Worm (Caenorhabditis elegans) whole organism, early embryonic: Measurements from ENCODE around the gene Y42G9A.2.

Source experiments
- F13C5.2 ChIP-seq: sonication (generic microtip); optimal IDR thresholded peaks from 2 replicates; lab custom pipeline; 2017; ENCODE audit warnings: mild to moderate bottlenecking, missing genetic modification characterization, inconsistent platforms, missing compliant biosample characterization
- aly-1 ChIP-seq: sonication (generic microtip); optimal IDR thresholded peaks from 2 replicates; lab custom pipeline; 2016; ENCODE audit warnings: missing genetic modification characterization, missing compliant biosample characterization
- ama-1 ChIP-seq: fragments of 150-350 bp; optimal IDR thresholded peaks from 2 replicates; lab custom pipeline; 2014
- ceh-13 ChIP-seq: fragments of 200-800 bp; sonication (Bioruptor generic); optimal IDR thresholded peaks from 2 replicates; lab custom pipeline; 2018; ENCODE audit warnings: mild to moderate bottlenecking, missing genetic modification characterization, missing compliant biosample characterization
- ceh-36 ChIP-seq: sonication (generic microtip); optimal IDR thresholded peaks from 2 replicates; lab custom pipeline; 2016; ENCODE audit warnings: missing genetic modification characterization, inconsistent platforms, missing compliant biosample characterization
- ets-7 ChIP-seq: sonication (generic microtip); optimal IDR thresholded peaks from 2 replicates; lab custom pipeline; 2016; ENCODE audit warnings: missing genotype, missing genetic modification characterization, missing compliant biosample characterization
- flt-1 ChIP-seq: fragments of 200-800 bp; sonication (Bioruptor generic); IDR thresholded peaks from 2 replicates; pipeline ENCODE4 v1.3.6; 2022; ENCODE audit warnings: missing genetic modification characterization, missing compliant biosample characterization
- hnd-1 ChIP-seq: sonication (generic microtip); optimal IDR thresholded peaks from 2 replicates; lab custom pipeline; 2016; ENCODE audit warnings: missing genetic modification characterization, missing compliant biosample characterization
- pes-1 ChIP-seq: fragments of 200-800 bp; sonication (Bioruptor generic); IDR thresholded peaks from 2 replicates; pipeline ENCODE4 v1.3.6; 2022; ENCODE audit warnings: missing genetic modification reagents, missing genetic modification characterization, missing compliant biosample characterization
- scrt-1 ChIP-seq: fragments of 200-800 bp; sonication (Bioruptor generic); IDR thresholded peaks from 2 replicates; pipeline ENCODE4 v1.3.6; 2022; ENCODE audit warnings: missing genetic modification characterization, missing compliant biosample characterization
- sea-1 ChIP-seq: fragments of 200-800 bp; sonication (Bioruptor generic); conservative IDR thresholded peaks from 2 replicates; pipeline ENCODE4 v1.3.6; 2022; ENCODE audit warnings: missing genetic modification characterization, missing compliant biosample characterization
- tbx-11 ChIP-seq: fragments of 200-800 bp; sonication (Bioruptor generic); IDR thresholded peaks from 2 replicates; pipeline ENCODE4 v1.3.6; 2022; ENCODE audit warnings: missing genetic modification characterization, missing compliant biosample characterization
- tbx-37 ChIP-seq: fragments of 200-800 bp; sonication (Bioruptor generic); conservative IDR thresholded peaks from 2 replicates; pipeline ENCODE4 v1.3.6; 2022; ENCODE audit warnings: missing genetic modification reagents, missing genetic modification characterization, missing compliant biosample characterization
- tra-4 ChIP-seq: sonication (generic microtip); optimal IDR thresholded peaks from 2 replicates; lab custom pipeline; 2017; ENCODE audit warnings: missing genetic modification characterization, missing compliant biosample characterization

DNA sequence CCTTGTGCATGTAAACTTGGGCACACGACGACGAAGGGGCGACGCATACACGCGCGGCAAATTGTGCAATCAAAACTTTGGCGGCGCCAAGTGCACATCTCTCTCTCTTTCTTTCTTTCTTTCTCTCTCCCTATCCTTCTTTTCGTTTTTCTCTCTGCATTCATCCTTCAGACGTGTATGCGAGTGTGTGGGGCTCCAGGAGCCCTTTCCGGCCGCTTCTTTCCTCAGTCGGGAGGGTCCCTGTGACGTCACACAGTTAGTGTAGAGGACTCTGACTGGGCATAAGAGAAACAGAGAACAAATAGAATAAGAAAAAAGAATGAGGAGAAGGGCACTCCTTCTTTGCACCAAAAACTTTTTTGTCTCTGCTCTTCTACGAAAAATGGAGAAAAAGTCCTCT lies 10.6 kb upstream of the Y42G9A.2 start:
- TF ChIP-seq tra-4 (tag; lab: Kevin White, UChicago) (no peak), ama-1 (lab: Kevin White, UChicago) (no peak), tbx-37 (GFP tag; lab: Robert Waterston, UW) (no peak), pes-1 (0 out of 2 replicates have a peak, but pooled peaks have one; percentile 45), sea-1 (GFP tag; lab: Robert Waterston, UW) (no peak), ceh-36 (tag; lab: Kevin White, UChicago) (no peak), flt-1 (GFP tag; lab: Robert Waterston, UW) (no peak), ets-7 (tag; lab: Kevin White, UChicago) (no peak), hnd-1 (tag; lab: Kevin White, UChicago) (no peak), F13C5.2 (tag; lab: Kevin White, UChicago) (no peak), tbx-11 (GFP tag; lab: Robert Waterston, UW) (no peak), ceh-13 (GFP tag; lab: Kevin White, UChicago) (no peak), aly-1 (tag; lab: Kevin White, UChicago) (no peak), scrt-1 (GFP tag; lab: Robert Waterston, UW) (no peak)
